Worm (Caenorhabditis elegans) whole organism, mixed stage, embryonic: ENCODE measurements around the gene gst-21.

ENCODE experiments used
- elt-3 ChIP-seq: fragments of 150-350 bp; optimal IDR thresholded peaks from 2 replicates; lab custom pipeline; 2014; ENCODE audit warnings: missing biosample characterization, missing genetic modification characterization
- tbx-8 ChIP-seq: fragments of 200-800 bp; sonication (Bioruptor generic); optimal IDR thresholded peaks from 2 replicates; lab custom pipeline; 2018; ENCODE audit warnings: mild to moderate bottlenecking, missing genetic modification characterization, moderate library complexity, missing compliant biosample characterization

- no peak for TF ChIP-seq tbx-8 (GFP tag; lab: Kevin White, UChicago)
- TF ChIP-seq elt-3 (tag; lab: Kevin White, UChicago): no peak
These were observed 13.6 kb downstream of the gst-21 start for ce11 chrV:1718232-1718631.
